Worm (Caenorhabditis elegans): ENCODE results near the gene C09B8.4.

DNA sequence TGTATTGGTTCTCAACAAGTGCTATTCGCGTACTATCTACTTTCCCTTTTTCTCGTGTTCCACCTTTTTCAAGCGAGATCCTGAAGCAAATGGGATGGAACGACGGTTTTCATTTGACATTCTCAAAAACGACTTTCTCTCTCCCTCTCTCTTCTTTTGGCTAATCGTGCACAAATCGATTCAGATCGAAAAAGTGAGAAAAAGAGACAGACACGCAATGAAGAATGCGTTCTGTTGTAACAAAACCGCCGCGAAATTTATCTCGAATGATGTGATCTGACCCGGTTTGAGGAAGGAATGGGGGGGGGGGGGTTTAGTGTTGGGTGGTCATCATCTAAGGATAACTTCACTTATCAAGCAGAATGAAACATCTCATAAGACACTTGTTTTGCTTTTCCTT, 44.6 kb upstream of the C09B8.4 start:
- TF ChIP-seq nhr-12 (tag; optimal IDR thresholded peaks at IDR 0.05) (no peak), irx-1 (tag; optimal IDR thresholded peaks at IDR 0.05) (no peak), lin-13 (GFP tag; optimal IDR thresholded peaks at IDR 0.05) (no peak), rnt-1 (tag; optimal IDR thresholded peaks at IDR 0.05) (no peak), aha-1 (tag; optimal IDR thresholded peaks at IDR 0.05) (no peak), ceh-82 (tag; optimal IDR thresholded peaks at IDR 0.05) (no peak), nhr-71 (tag; optimal IDR thresholded peaks at IDR 0.05) (no peak)
